Fruit fly (Drosophila melanogaster): ENCODE data around the gene ppk5.

ppk5 gene

DNA sequence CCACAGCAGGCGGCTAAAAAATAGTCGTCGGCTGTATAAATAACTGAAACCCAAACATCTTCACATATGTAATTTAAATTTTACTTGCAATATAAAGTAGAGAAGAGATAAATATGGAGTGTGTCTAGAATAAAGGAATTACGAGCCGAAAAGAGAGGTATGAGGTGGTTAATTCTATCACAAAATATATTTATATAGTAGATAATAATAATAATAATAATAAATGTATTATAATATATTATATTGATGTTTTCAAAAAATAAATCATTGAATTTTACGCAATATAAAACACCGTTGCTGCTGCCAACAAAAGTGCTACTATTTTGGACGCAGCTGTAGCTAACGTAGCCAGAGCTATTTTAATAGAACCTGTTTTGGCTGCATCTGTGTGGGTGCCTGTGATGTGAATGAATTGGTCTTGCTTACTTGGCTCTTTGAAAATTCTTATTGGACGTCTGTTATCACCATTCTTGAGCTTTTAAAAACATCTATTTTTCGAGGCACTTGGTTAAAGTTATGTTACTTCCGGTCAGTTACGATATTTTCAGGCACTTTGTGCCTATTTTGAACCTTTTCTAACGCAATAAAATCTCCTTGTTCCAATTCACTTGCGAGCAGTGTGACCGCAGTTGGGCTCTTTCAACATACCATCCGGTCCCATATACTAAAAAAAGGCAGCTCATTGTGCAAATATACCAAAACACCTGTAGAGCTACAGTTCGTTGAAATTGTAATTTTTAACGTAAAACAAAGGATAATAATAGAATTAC, 37.4 kb upstream of the ppk5 start, which contains the start of gene Hr78 (continued):
- TF ChIP-seq CG10209 (GFP tag; optimal IDR thresholded peaks at IDR 0.05) (peak; percentile 88), run (tag; optimal IDR thresholded peaks at IDR 0.05) (peak; percentile 78), CG32532 (GFP tag; IDR thresholded peaks at IDR 0.05) (peak; percentile 77), Med (GFP tag) (peak; percentile 65), grn (GFP tag; optimal IDR thresholded peaks at IDR 0.05) (no peak), CG12104 (GFP tag; optimal IDR thresholded peaks at IDR 0.05) (peak; percentile 70), CG17568 (GFP tag; optimal IDR thresholded peaks at IDR 0.05) (peak; percentile 76), so (GFP tag; IDR thresholded peaks at IDR 0.05) (0 out of 3 replicates have a peak, but pooled peaks have one; percentile 54), CG13775 (GFP tag; optimal IDR thresholded peaks at IDR 0.05) (peak; percentile 82), croc (GFP tag; conservative IDR thresholded peaks at IDR 0.05) (peak; percentile 70), H15 (GFP tag; IDR thresholded peaks at IDR 0.05) (no peak), toy (GFP tag; IDR thresholded peaks at IDR 0.05) (0 out of 2 replicates have a peak, but pooled peaks have one; percentile 15), CG7372 (GFP tag; IDR thresholded peaks at IDR 0.05) (peak; percentile 66), p53 (GFP tag; optimal IDR thresholded peaks at IDR 0.05) (no peak), CG7839 (tag; optimal IDR thresholded peaks at IDR 0.05) (peak; percentile 89), CG11456 (GFP tag; IDR thresholded peaks at IDR 0.05) (peak; percentile 62; the same call in 1 of the 3 replicates), CG2116 (GFP tag; optimal IDR thresholded peaks at IDR 0.05) (peak; percentile 48), dmrt11E (tag; optimal IDR thresholded peaks at IDR 0.05) (peak; percentile 73), CkIIα-i1 (GFP tag; IDR thresholded peaks at IDR 0.05) (no peak), CG18011 (GFP tag; optimal IDR thresholded peaks at IDR 0.05) (peak; percentile 54), CG10274 (GFP tag; optimal IDR thresholded peaks at IDR 0.05) (peak; percentile 22), CG11696 (GFP tag; IDR thresholded peaks at IDR 0.05) (peak; percentile 98), jing (GFP tag; optimal IDR thresholded peaks at IDR 0.05) (no peak), Mad (GFP tag; optimal IDR thresholded peaks at IDR 0.05) (no peak), fd64A (GFP tag; optimal IDR thresholded peaks at IDR 0.05) (peak; percentile 14), CG8290 (GFP tag; optimal IDR thresholded peaks at IDR 0.05) (no peak), CG8290 (tag; optimal IDR thresholded peaks at IDR 0.05) (peak; percentile 3 to 38), knrl (GFP tag; IDR thresholded peaks at IDR 0.05; ENCODE audit: partially characterized antibody) (no peak), CG10321 (GFP tag; IDR thresholded peaks at IDR 0.05) (peak; percentile 64), CG2120 (GFP tag; optimal IDR thresholded peaks at IDR 0.05) (peak; percentile 33), CG15011 (GFP tag; optimal IDR thresholded peaks at IDR 0.05) (peak; percentile 47), CG8478 (optimal IDR thresholded peaks at IDR 0.05) (no peak), cg (GFP tag; optimal IDR thresholded peaks at IDR 0.05) (peak; percentile 86), Spps (tag; optimal IDR thresholded peaks at IDR 0.05) (peak; percentile 59), pros (GFP tag; optimal IDR thresholded peaks at IDR 0.05) (no peak), zen (tag; optimal IDR thresholded peaks at IDR 0.05) (peak; percentile 65), gce (GFP tag; IDR thresholded peaks at IDR 0.05) (0 out of 3 replicates have a peak, but pooled peaks have one; percentile 48), HLH4C (GFP tag; IDR thresholded peaks at IDR 0.05; ENCODE audit: partially characterized antibody) (no peak), cato (GFP tag; optimal IDR thresholded peaks at IDR 0.05; ENCODE audit: borderline replicate concordance) (peak; percentile 17), zf30C (GFP tag; optimal IDR thresholded peaks at IDR 0.05) (no peak), pum (GFP tag; optimal IDR thresholded peaks at IDR 0.05) (no peak), CG13624 (GFP tag; optimal IDR thresholded peaks at IDR 0.05) (no peak), CG9797 (GFP tag; optimal IDR thresholded peaks at IDR 0.05) (peak; percentile 88), kah (GFP tag; optimal IDR thresholded peaks at IDR 0.05) (peak; percentile 97), CG12236 (GFP tag; optimal IDR thresholded peaks at IDR 0.05) (no peak), CG34376 (GFP tag; optimal IDR thresholded peaks at IDR 0.05) (peak; percentile 15), CG31441 (GFP tag; IDR thresholded peaks at IDR 0.05) (peak; percentile 89), bab2 (GFP tag; optimal IDR thresholded peaks at IDR 0.05) (no peak), vnd (GFP tag; IDR thresholded peaks at IDR 0.05; ENCODE audit: partially characterized antibody) (no peak), Ets97D (GFP tag; optimal IDR thresholded peaks at IDR 0.05) (peak; percentile 63)

All from whole organism, embryonic.